Worm (Caenorhabditis elegans) whole organism, late embryonic: Measurements from ENCODE around the gene rcan-1.

Experiments used
- Y22D7AL.16 ChIP-seq: sonication (generic microtip); optimal IDR thresholded peaks from 2 replicates; lab custom pipeline; 2016; ENCODE audit warnings: missing genetic modification characterization, missing compliant biosample characterization
- ama-1 ChIP-seq: fragments of 150-350 bp; optimal IDR thresholded peaks from 2 replicates; lab custom pipeline; 2014
- ceh-18 ChIP-seq: sonication (generic microtip); optimal IDR thresholded peaks from 2 replicates; lab custom pipeline; 2016; ENCODE audit warnings: missing genetic modification characterization, missing compliant biosample characterization
- ceh-45 ChIP-seq: fragments of 200-800 bp; sonication (Bioruptor generic); IDR thresholded peaks from 2 replicates; pipeline ENCODE4 v1.3.6; 2022; ENCODE audit warnings: missing genetic modification reagents, missing genetic modification characterization, missing compliant biosample characterization
- elt-2 ChIP-seq: sonication (generic microtip); optimal IDR thresholded peaks from 2 replicates; lab custom pipeline; 2016; ENCODE audit warnings: missing genetic modification reagents, missing genetic modification characterization, missing compliant biosample characterization
- fkh-10 ChIP-seq: fragments of 150-350 bp; optimal IDR thresholded peaks from 2 replicates; lab custom pipeline; 2014; ENCODE audit warnings: missing biosample characterization, missing genetic modification reagents, missing genetic modification characterization
- mec-3 ChIP-seq: sonication (generic microtip); optimal IDR thresholded peaks from 2 replicates; lab custom pipeline; 2016; ENCODE audit warnings: borderline replicate concordance, missing genetic modification characterization, missing compliant biosample characterization
- pha-4 ChIP-seq: fragments of 150-350 bp; optimal IDR thresholded peaks from 2 replicates; lab custom pipeline; 2018; ENCODE audit warnings: missing biosample characterization, missing genetic modification reagents, missing genetic modification characterization
- pros-1 ChIP-seq: fragments of 150-350 bp; optimal IDR thresholded peaks from 2 replicates; lab custom pipeline; 2014; ENCODE audit warnings: missing biosample characterization, missing genetic modification reagents, missing genetic modification characterization

DNA sequence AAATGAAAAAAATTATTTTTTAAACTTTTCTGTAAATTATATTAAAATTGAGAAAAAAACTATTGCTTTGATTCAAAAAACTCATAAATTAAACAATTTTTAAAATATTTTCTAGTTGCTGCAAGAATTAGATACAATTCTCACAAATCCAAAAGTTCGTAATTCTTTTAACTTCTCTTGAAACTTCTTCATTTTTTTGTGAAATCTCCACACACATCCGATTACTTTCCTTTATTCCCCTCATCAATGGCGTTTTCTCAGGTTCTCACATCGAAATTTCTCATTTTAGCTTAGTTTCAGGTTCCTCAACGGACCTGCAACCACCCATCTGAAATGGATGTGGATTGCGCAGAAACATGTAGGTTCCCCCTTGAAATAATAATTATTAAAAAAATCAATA lies 38.7 kb upstream of the rcan-1 start, which contains the start of gene wrm-1:
- TF ChIP-seq ama-1 = no peak
- no peak for TF ChIP-seq ceh-18 (tag; lab: Kevin White, UChicago)
- TF ChIP-seq elt-2 (tag; lab: Kevin White, UChicago) = no peak
- TF ChIP-seq pha-4 = no peak
- TF ChIP-seq mec-3 = no peak
- no peak for TF ChIP-seq fkh-10
- no peak for TF ChIP-seq Y22D7AL.16 (tag; lab: Kevin White, UChicago)
- TF ChIP-seq pros-1 (tag; lab: Kevin White, UChicago) = no peak
- no peak for TF ChIP-seq ceh-45
